Worm (Caenorhabditis elegans): ENCODE data around the gene nep-16.

Gene nep-16

ce11 chrIV:7641758-7642157 lies at the start of gene nep-16:
TSS of gene nep-16 (minus strand) at chrIV:7641858.
- TF ChIP-seq unc-62 (GFP tag; optimal IDR thresholded peaks at IDR 0.05): no peak
- no peak for TF ChIP-seq nhr-23 (tag; optimal IDR thresholded peaks at IDR 0.05)

ce11 chrIV:7689326-7689725 lies 47.7 kb upstream of the nep-16 start:
- TF ChIP-seq dmd-4 (tag; optimal IDR thresholded peaks at IDR 0.05) (no peak), crh-2 (tag; optimal IDR thresholded peaks at IDR 0.05) (peak; percentile 30), fos-1 (tag; optimal IDR thresholded peaks at IDR 0.05) (peak; percentile 73), nhr-129 (tag; optimal IDR thresholded peaks at IDR 0.05) (peak; percentile 75), sma-9 (GFP tag; optimal IDR thresholded peaks at IDR 0.05) (peak; percentile 17), sma-9 (tag; optimal IDR thresholded peaks at IDR 0.05) (no peak)

DNA sequence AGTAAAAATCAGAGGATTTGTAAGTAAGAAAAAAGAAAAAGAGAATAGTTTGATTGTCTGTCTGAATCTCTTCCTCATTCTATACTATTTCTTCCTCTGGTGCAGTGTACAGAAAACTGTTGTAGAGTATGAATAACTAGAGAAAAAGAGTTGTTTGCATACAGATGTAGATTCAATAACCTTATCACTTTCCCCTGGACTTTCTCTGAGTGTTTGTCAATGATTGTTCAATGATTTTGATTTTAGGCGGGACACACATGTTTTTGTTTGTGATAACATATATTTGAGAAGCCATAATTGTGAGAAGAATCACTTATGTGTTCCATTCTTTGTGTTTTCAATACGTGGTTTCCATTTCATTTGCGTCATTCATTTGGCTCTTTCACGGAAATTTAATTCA lies 37.5 kb upstream of the nep-16 start:
- TF ChIP-seq ztf-1 (GFP tag; conservative IDR thresholded peaks at IDR 0.05) (no peak), fos-1 (tag; optimal IDR thresholded peaks at IDR 0.05) (peak; percentile 55), R02D3.7 (tag; optimal IDR thresholded peaks at IDR 0.05) (no peak), F13H6.1 (tag; optimal IDR thresholded peaks at IDR 0.05) (peak; percentile 10), ceh-82 (tag; optimal IDR thresholded peaks at IDR 0.05) (no peak), dmd-4 (tag; optimal IDR thresholded peaks at IDR 0.05) (no peak), mdl-1 (tag; optimal IDR thresholded peaks at IDR 0.05) (no peak), crh-2 (tag; optimal IDR thresholded peaks at IDR 0.05) (peak; percentile 55), nhr-237 (tag; optimal IDR thresholded peaks at IDR 0.05) (no peak), nhr-129 (tag; optimal IDR thresholded peaks at IDR 0.05) (no peak), alr-1 (tag; optimal IDR thresholded peaks at IDR 0.05) (no peak), lin-11 (tag; optimal IDR thresholded peaks at IDR 0.05) (no peak), Y55F3AM.14 (GFP tag; optimal IDR thresholded peaks at IDR 0.05) (no peak), ama-1 (optimal IDR thresholded peaks at IDR 0.05) (no peak), elt-3 (tag; optimal IDR thresholded peaks at IDR 0.05) (no peak), mbf-1 (tag; optimal IDR thresholded peaks at IDR 0.05) (no peak), ZK546.5 (tag; optimal IDR thresholded peaks at IDR 0.05) (no peak), zag-1 (tag; optimal IDR thresholded peaks at IDR 0.05) (no peak), unc-55 (GFP tag; optimal IDR thresholded peaks at IDR 0.05) (no peak), lin-13 (GFP tag; optimal IDR thresholded peaks at IDR 0.05) (no peak), egl-27 (tag; optimal IDR thresholded peaks at IDR 0.05) (no peak), aly-2 (tag; optimal IDR thresholded peaks at IDR 0.05) (no peak), nhr-23 (tag; optimal IDR thresholded peaks at IDR 0.05) (no peak), sma-9 (GFP tag; optimal IDR thresholded peaks at IDR 0.05) (peak; percentile 18), sma-9 (tag; optimal IDR thresholded peaks at IDR 0.05) (no peak), peb-1 (tag; optimal IDR thresholded peaks at IDR 0.05) (no peak), lsy-2 (tag; optimal IDR thresholded peaks at IDR 0.05) (no peak)

DNA sequence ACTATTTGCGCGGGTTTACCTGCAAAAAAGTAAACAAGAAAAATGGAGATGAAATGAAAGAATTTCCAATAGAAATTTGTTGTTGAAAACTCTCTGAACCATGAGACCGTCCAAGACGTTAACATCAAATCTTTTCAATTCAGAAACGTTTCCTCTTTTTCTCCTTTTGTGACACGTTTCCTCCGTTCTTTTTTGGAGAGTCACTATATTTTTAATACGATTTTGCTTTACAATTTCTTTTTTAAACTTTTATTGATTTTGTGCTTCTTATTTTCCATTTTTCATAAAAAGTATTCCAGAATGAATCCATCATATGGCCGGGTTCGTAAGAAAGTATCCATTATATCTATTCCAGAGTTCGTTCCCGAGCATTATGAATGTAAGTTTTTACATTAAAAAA lies 33.2 kb upstream of the nep-16 start, which contains the start of gene itr-1:
Gene itr-1, plus strand, starts transcription at position 301 of the 400 bp plus-strand sequence.
- TF ChIP-seq lin-13 (GFP tag; optimal IDR thresholded peaks at IDR 0.05) (no peak), aly-2 (tag; optimal IDR thresholded peaks at IDR 0.05) (no peak), alr-1 (tag; optimal IDR thresholded peaks at IDR 0.05) (no peak), ztf-1 (GFP tag; conservative IDR thresholded peaks at IDR 0.05) (no peak), nhr-77 (tag; optimal IDR thresholded peaks at IDR 0.05) (no peak), ztf-11 (tag; optimal IDR thresholded peaks at IDR 0.05) (no peak), lin-11 (tag; optimal IDR thresholded peaks at IDR 0.05) (no peak), nhr-6 (tag; optimal IDR thresholded peaks at IDR 0.05) (no peak), sem-4 (tag; optimal IDR thresholded peaks at IDR 0.05) (no peak), nhr-12 (tag; optimal IDR thresholded peaks at IDR 0.05) (no peak), zag-1 (tag; optimal IDR thresholded peaks at IDR 0.05) (no peak), sma-3 (GFP tag; optimal IDR thresholded peaks at IDR 0.05) (no peak), ZK546.5 (tag; optimal IDR thresholded peaks at IDR 0.05) (no peak), mbf-1 (tag; optimal IDR thresholded peaks at IDR 0.05) (no peak), dmd-4 (tag; optimal IDR thresholded peaks at IDR 0.05) (no peak), nhr-11 (tag; optimal IDR thresholded peaks at IDR 0.05) (no peak)

ce11 chrIV:7672872-7673271 lies 31.2 kb upstream of the nep-16 start, which contains the start of gene C08G9.2:
TSS of gene C08G9.2 (minus strand) at chrIV:7672972.
- no peak for TF ChIP-seq mdl-1 (tag; optimal IDR thresholded peaks at IDR 0.05)
- TF ChIP-seq ceh-16 (tag; optimal IDR thresholded peaks at IDR 0.05): no peak
- no peak for TF ChIP-seq aly-2 (tag; optimal IDR thresholded peaks at IDR 0.05)
- TF ChIP-seq alr-1 (tag; optimal IDR thresholded peaks at IDR 0.05): no peak
- TF ChIP-seq sma-3 (GFP tag; optimal IDR thresholded peaks at IDR 0.05): no peak
- no peak for TF ChIP-seq peb-1 (tag; optimal IDR thresholded peaks at IDR 0.05)
- no peak for TF ChIP-seq mbf-1 (tag; optimal IDR thresholded peaks at IDR 0.05)
- TF ChIP-seq skn-1 (tag; optimal IDR thresholded peaks at IDR 0.05): no peak
- no peak for TF ChIP-seq nhr-237 (tag; optimal IDR thresholded peaks at IDR 0.05)
- no peak for TF ChIP-seq lsy-2 (tag; optimal IDR thresholded peaks at IDR 0.05)
- no peak for TF ChIP-seq ztf-4 (tag; optimal IDR thresholded peaks at IDR 0.05)
- TF ChIP-seq nhr-21 (tag; optimal IDR thresholded peaks at IDR 0.05): no peak
- no peak for TF ChIP-seq lin-11 (tag; optimal IDR thresholded peaks at IDR 0.05)
- no peak for TF ChIP-seq zag-1 (tag; optimal IDR thresholded peaks at IDR 0.05)
- TF ChIP-seq F13H6.1 (tag; optimal IDR thresholded peaks at IDR 0.05): no peak

Data from whole organism, L2 larva.